Fruit fly (Drosophila melanogaster) whole organism, embryonic: ENCODE results near the gene COX7AL2.

Source experiments
- Bteb2 ChIP-seq: fragments of 200-800 bp; sonication (Bioruptor generic); optimal IDR thresholded peaks from 2 replicates; lab custom pipeline; 2016; ENCODE audit warnings: missing biosample characterization, missing genetic modification characterization
- CG10267 ChIP-seq: fragments of 200-800 bp; sonication (Bioruptor generic); optimal IDR thresholded peaks from 2 replicates; lab custom pipeline; 2018; ENCODE audit warnings: missing biosample characterization, mild to moderate bottlenecking, missing genetic modification characterization, moderate library complexity
- CG11398 ChIP-seq: fragments of 200-800 bp; sonication (Bioruptor generic); optimal IDR thresholded peaks from 2 replicates; lab custom pipeline; 2016; ENCODE audit warnings: missing biosample characterization, missing genetic modification characterization
- CG1529 ChIP-seq: fragments of 200-800 bp; sonication (Bioruptor generic); optimal IDR thresholded peaks from 3 replicates; lab custom pipeline; 2018; ENCODE audit warnings: missing biosample characterization, missing genetic modification characterization
- CG17912 ChIP-seq: fragments of 200-800 bp; sonication (Bioruptor generic); optimal IDR thresholded peaks from 2 replicates; lab custom pipeline; 2018; ENCODE audit warnings: missing biosample characterization, mild to moderate bottlenecking, missing genetic modification characterization
- CG1792 ChIP-seq: fragments of 200-800 bp; sonication (Bioruptor generic); optimal IDR thresholded peaks from 2 replicates; lab custom pipeline; 2016; ENCODE audit warnings: missing biosample characterization, missing genetic modification characterization
- CG18011 ChIP-seq: fragments of 200-800 bp; sonication (Bioruptor generic); optimal IDR thresholded peaks from 2 replicates; lab custom pipeline; 2017; ENCODE audit warnings: missing biosample characterization, missing genetic modification characterization, mild to moderate bottlenecking, moderate library complexity, missing genotype
- CG1832 ChIP-seq: fragments of 200-800 bp; sonication (Bioruptor generic); optimal IDR thresholded peaks from 2 replicates; lab custom pipeline; 2017; ENCODE audit warnings: missing biosample characterization, mild to moderate bottlenecking, missing genetic modification characterization, inconsistent platforms
- CG30020 ChIP-seq: fragments of 200-800 bp; optimal IDR thresholded peaks from 2 replicates; lab custom pipeline; 2019; ENCODE audit warnings: missing biosample characterization, mild to moderate bottlenecking, missing genetic modification characterization, moderate library complexity
- CG3163 ChIP-seq: fragments of 200-800 bp; sonication (Bioruptor generic); optimal IDR thresholded peaks from 3 replicates; lab custom pipeline; 2016; ENCODE audit warnings: missing biosample characterization, missing genetic modification characterization
- CG3995 ChIP-seq: fragments of 200-800 bp; sonication (Bioruptor generic); optimal IDR thresholded peaks from 3 replicates; lab custom pipeline; 2016; ENCODE audit warnings: missing biosample characterization, missing genetic modification characterization
- CG4820 ChIP-seq: fragments of 200-800 bp; sonication (Bioruptor generic); optimal IDR thresholded peaks from 3 replicates; lab custom pipeline; 2016; ENCODE audit warnings: missing biosample characterization, missing genetic modification characterization
- CG7372 ChIP-seq: fragments of 200-800 bp; sonication (Bioruptor generic); IDR thresholded peaks from 2 replicates; pipeline ENCODE4 v1.3.6; 2022; ENCODE audit warnings: missing biosample characterization, missing genetic modification characterization
- CG9215 ChIP-seq: fragments of 200-800 bp; sonication (Bioruptor generic); IDR thresholded peaks from 2 replicates; pipeline ENCODE4 v1.3.6; 2022; ENCODE audit warnings: missing biosample characterization, missing genetic modification characterization
- CG9932 ChIP-seq: fragments of 200-800 bp; sonication (Bioruptor generic); IDR thresholded peaks from 2 replicates; pipeline ENCODE4 v1.3.6; 2022; ENCODE audit warnings: missing biosample characterization, missing genetic modification characterization
- Doc3 ChIP-seq: fragments of 200-800 bp; sonication (Bioruptor generic); IDR thresholded peaks from 3 replicates; pipeline ENCODE4 v1.3.6; 2022; ENCODE audit warnings: missing biosample characterization, missing genetic modification characterization; ENCODE audit not compliant: partially characterized antibody
- Dp ChIP-seq: fragments of 200-800 bp; sonication (Bioruptor generic); optimal IDR thresholded peaks from 2 replicates; lab custom pipeline; 2018; ENCODE audit warnings: missing biosample characterization, mild to moderate bottlenecking, missing genetic modification characterization, moderate library complexity
- E2f2 ChIP-seq: fragments of 200-800 bp; sonication (Bioruptor generic); IDR thresholded peaks from 2 replicates; pipeline ENCODE4 v1.3.6; 2022; ENCODE audit warnings: missing biosample characterization, missing genetic modification characterization
- ERR ChIP-seq: fragments of 200-800 bp; sonication (Bioruptor generic); optimal IDR thresholded peaks from 2 replicates; lab custom pipeline; 2016; ENCODE audit warnings: missing biosample characterization, missing genetic modification characterization
- Fer1 ChIP-seq: fragments of 200-800 bp; sonication (Bioruptor generic); optimal IDR thresholded peaks from 2 replicates; lab custom pipeline; 2017; ENCODE audit warnings: missing biosample characterization, mild to moderate bottlenecking, missing genetic modification characterization
- HHEX ChIP-seq: fragments of 200-800 bp; sonication (Bioruptor generic); optimal IDR thresholded peaks from 3 replicates; lab custom pipeline; 2017; ENCODE audit warnings: missing biosample characterization, mild to moderate bottlenecking, missing genetic modification characterization, missing genetic modification reagents
- Hr78 ChIP-seq, 2 experiments: fragments of 200-800 bp in 1 of 2; fragments of >200 bp in 1 of 2; sonication (Bioruptor generic) in 1 of 2; optimal IDR thresholded peaks; 2 replicates each; lab custom pipeline; 2017 to 2019; ENCODE audit warnings: missing biosample characterization in 2 of 2, missing genetic modification characterization in 2 of 2, mild to moderate bottlenecking in 1 of 2, moderate library complexity in 1 of 2
- Hsf ChIP-seq: fragments of 200-800 bp; sonication (Bioruptor generic); optimal IDR thresholded peaks from 3 replicates; lab custom pipeline; 2016; ENCODE audit warnings: missing biosample characterization, missing genetic modification characterization
- NK7.1 ChIP-seq: fragments of 200-800 bp; sonication (Bioruptor generic); optimal IDR thresholded peaks from 3 replicates; lab custom pipeline; 2016; ENCODE audit warnings: missing biosample characterization, missing genetic modification characterization
- Oli ChIP-seq: fragments of 200-800 bp; sonication (Bioruptor generic); optimal IDR thresholded peaks from 2 replicates; lab custom pipeline; 2018; ENCODE audit warnings: missing biosample characterization, mild to moderate bottlenecking, missing genetic modification characterization, moderate library complexity
- ab ChIP-seq: fragments of 200-800 bp; sonication (Bioruptor generic); optimal IDR thresholded peaks from 2 replicates; lab custom pipeline; 2016; ENCODE audit warnings: missing biosample characterization, missing genetic modification characterization
- ara ChIP-seq: fragments of 200-800 bp; sonication (Bioruptor generic); IDR thresholded peaks from 2 replicates; pipeline ENCODE4 v1.3.6; 2022; ENCODE audit warnings: missing biosample characterization, missing genetic modification characterization
- ash1 ChIP-seq: fragments of 200-800 bp; sonication (Bioruptor generic); optimal IDR thresholded peaks from 2 replicates; lab custom pipeline; 2018; ENCODE audit warnings: missing biosample characterization, mild to moderate bottlenecking, missing genetic modification characterization
- btn ChIP-seq: fragments of 200-800 bp; sonication (Bioruptor generic); optimal IDR thresholded peaks from 2 replicates; lab custom pipeline; 2016; ENCODE audit warnings: missing biosample characterization, missing genetic modification characterization
- crp ChIP-seq, 2 experiments: fragments of 200-800 bp; sonication (Bioruptor generic); optimal IDR thresholded peaks; 2 replicates in 1 of 2; 3 replicates in 1 of 2; lab custom pipeline; 2017; ENCODE audit warnings: missing biosample characterization in 2 of 2, missing genetic modification characterization in 2 of 2, mild to moderate bottlenecking in 1 of 2, moderate library complexity in 1 of 2
- fd3F ChIP-seq: fragments of 200-800 bp; sonication (Bioruptor generic); optimal IDR thresholded peaks from 2 replicates; lab custom pipeline; 2018; ENCODE audit warnings: missing biosample characterization, mild to moderate bottlenecking, missing genetic modification characterization, moderate library complexity
- hth ChIP-seq: fragments of >200 bp; optimal IDR thresholded peaks from 2 replicates; lab custom pipeline; 2017; ENCODE audit warnings: inconsistent platforms
- jumu ChIP-seq: fragments of 200-800 bp; sonication (Bioruptor generic); optimal IDR thresholded peaks from 3 replicates; lab custom pipeline; 2016; ENCODE audit warnings: missing biosample characterization, missing genetic modification characterization
- kay ChIP-seq: fragments of 200-800 bp; sonication (Bioruptor generic); optimal IDR thresholded peaks from 2 replicates; lab custom pipeline; 2016; ENCODE audit warnings: missing biosample characterization, missing genetic modification characterization
- klu ChIP-seq: fragments of 200-800 bp; sonication (Bioruptor generic); IDR thresholded peaks from 2 replicates; pipeline ENCODE4 v1.3.6; 2022; ENCODE audit warnings: missing biosample characterization, missing genetic modification characterization
- luna ChIP-seq: fragments of 200-800 bp; sonication (Bioruptor generic); optimal IDR thresholded peaks from 2 replicates; lab custom pipeline; 2016; ENCODE audit warnings: missing biosample characterization, missing genetic modification characterization
- mam ChIP-seq: fragments of 200-800 bp; sonication (Bioruptor generic); optimal IDR thresholded peaks from 3 replicates; lab custom pipeline; 2016; ENCODE audit warnings: missing biosample characterization, missing genetic modification characterization
- otp ChIP-seq: fragments of 200-800 bp; sonication (Bioruptor generic); IDR thresholded peaks from 3 replicates; pipeline ENCODE4, ENCODE4 v1.3.6; 2022; ENCODE audit warnings: missing biosample characterization, missing genetic modification characterization
- rib ChIP-seq: fragments of 200-800 bp; sonication (Bioruptor generic); IDR thresholded peaks from 2 replicates; pipeline ENCODE4 v1.3.6; 2022; ENCODE audit warnings: missing biosample characterization, missing genetic modification characterization
- slou ChIP-seq: fragments of 200-800 bp; sonication (Bioruptor generic); optimal IDR thresholded peaks from 3 replicates; lab custom pipeline; 2016; ENCODE audit warnings: missing biosample characterization, missing genetic modification characterization
- tin ChIP-seq: fragments of 200-800 bp; sonication (Bioruptor generic); optimal IDR thresholded peaks from 3 replicates; lab custom pipeline; 2016; ENCODE audit warnings: missing biosample characterization, missing genetic modification characterization
- twi ChIP-seq: fragments of 200-800 bp; optimal IDR thresholded peaks from 2 replicates; lab custom pipeline; 2019; ENCODE audit warnings: missing biosample characterization, mild to moderate bottlenecking, missing genetic modification characterization, moderate library complexity
- usp ChIP-seq: fragments of >200 bp; optimal IDR thresholded peaks from 2 replicates; lab custom pipeline; 2017; ENCODE audit warnings: missing biosample characterization, missing genetic modification characterization

Gene COX7AL2

DNA sequence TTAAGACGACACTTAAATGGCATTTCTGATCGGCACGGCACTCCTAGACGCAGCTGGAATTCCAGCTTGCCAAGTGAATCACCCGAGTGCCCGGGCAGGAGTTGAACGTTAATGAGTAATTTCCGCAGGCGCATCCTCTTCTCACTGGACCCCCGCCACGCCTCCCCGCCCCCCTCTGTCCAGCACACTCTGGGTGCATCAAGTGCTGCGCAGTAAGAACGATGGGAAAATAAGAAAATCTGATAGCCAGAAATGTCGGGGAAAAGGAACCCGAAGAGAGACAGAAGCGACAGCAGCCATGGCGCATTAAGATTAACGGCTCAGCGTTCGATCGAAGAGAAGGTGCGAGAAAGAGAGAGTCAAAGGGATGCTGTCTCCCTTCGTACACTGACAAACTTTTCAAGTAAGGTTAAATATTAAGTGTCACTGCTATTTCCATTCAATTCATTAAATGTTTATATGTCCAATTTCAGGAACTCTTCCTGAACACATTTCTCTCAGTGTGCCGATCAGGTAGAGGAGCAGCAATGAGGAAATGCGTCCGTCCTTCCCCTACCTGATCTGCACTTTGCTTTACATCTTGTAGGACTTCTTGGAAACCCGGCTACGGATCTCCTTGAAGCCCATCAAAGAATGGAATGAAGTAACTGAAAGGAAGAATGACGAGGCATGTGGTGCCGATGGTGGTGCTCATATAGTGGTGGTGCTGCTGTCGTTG lies 33.0 kb downstream of the COX7AL2 start (continued):
- TF ChIP-seq btn (GFP tag; lab: Kevin White, UChicago) = peak; percentile 70
- TF ChIP-seq slou (GFP tag; lab: Kevin White, UChicago) = no peak
- TF ChIP-seq CG3163 (GFP tag; lab: Kevin White, UChicago) = peak; percentile 32
- TF ChIP-seq Hsf (GFP tag; lab: Kevin White, UChicago) = peak; percentile 56
- TF ChIP-seq CG30020 = peak; percentile 21
- TF ChIP-seq crp (GFP tag; optimal IDR thresholded peaks at IDR 0.05; lab: Kevin White, UChicago) = no peak
- no peak for TF ChIP-seq rib (GFP tag; lab: Robert Waterston, UW)
- no peak for TF ChIP-seq luna (GFP tag; lab: Kevin White, UChicago)
- no peak for TF ChIP-seq NK7.1 (GFP tag; lab: Kevin White, UChicago)
- TF ChIP-seq CG9215 = no peak
- TF ChIP-seq Hr78 (GFP tag; optimal IDR thresholded peaks at IDR 0.05; lab: Kevin White, UChicago) = no peak
- no peak for TF ChIP-seq Fer1 (GFP tag; lab: Kevin White, UChicago)
- no peak for TF ChIP-seq CG3995 (GFP tag; lab: Kevin White, UChicago)
- TF ChIP-seq tin (GFP tag; lab: Kevin White, UChicago) = peak; percentile 66
- TF ChIP-seq CG1792 = peak; percentile 23
- TF ChIP-seq CG7372 = no peak
- no peak for TF ChIP-seq CG18011 (GFP tag; lab: Kevin White, UChicago)
- peak; percentile 72 for TF ChIP-seq CG4820
- TF ChIP-seq CG17912 (GFP tag; lab: Kevin White, UChicago) = no peak
- TF ChIP-seq Oli (tag; lab: Kevin White, UChicago) = peak; percentile 60
- TF ChIP-seq Bteb2 (GFP tag; lab: Kevin White, UChicago) = no peak
- TF ChIP-seq ab (GFP tag; lab: Kevin White, UChicago) = peak; percentile 38
- peak; percentile 89 for TF ChIP-seq twi (tag; lab: Kevin White, UChicago)
- TF ChIP-seq mam (GFP tag; lab: Kevin White, UChicago) = peak; percentile 10
- TF ChIP-seq Dp (GFP tag; lab: Kevin White, UChicago) = no peak
- TF ChIP-seq hth (lab: Kevin White, UChicago) = no peak
- TF ChIP-seq ERR (GFP tag; lab: Kevin White, UChicago) = no peak
- no peak for TF ChIP-seq E2f2 (GFP tag; lab: Robert Waterston, UW)
- peak; percentile 60 for TF ChIP-seq CG1832 (GFP tag; lab: Kevin White, UChicago)
- no peak for TF ChIP-seq usp (GFP tag; lab: Kevin White, UChicago)
- TF ChIP-seq klu (GFP tag; lab: Robert Waterston, UW) = no peak
- TF ChIP-seq otp = peak; percentile 81; the same call in 2 of the 3 replicates
- TF ChIP-seq HHEX (GFP tag; lab: Kevin White, UChicago) = peak; percentile 33
- peak; percentile 92 for TF ChIP-seq ara (GFP tag; lab: Robert Waterston, UW)
- TF ChIP-seq CG11398 (GFP tag; lab: Kevin White, UChicago) = peak; percentile 44
- TF ChIP-seq kay (GFP tag; lab: Kevin White, UChicago) = peak; percentile 48
- TF ChIP-seq ash1 = no peak
- TF ChIP-seq CG9932 = no peak
- peak; percentile 48 for TF ChIP-seq CG1529 (GFP tag; lab: Kevin White, UChicago)
- TF ChIP-seq CG10267 = peak; percentile 80
- peak; percentile 53 for TF ChIP-seq jumu (GFP tag; lab: Kevin White, UChicago)
- TF ChIP-seq fd3F (GFP tag; lab: Kevin White, UChicago) = no peak
- TF ChIP-seq Doc3 (GFP tag; lab: Robert Waterston, UW) = no peak
